Fruit fly (Drosophila melanogaster): ENCODE measurements around the gene c11.1.

The c11.1 gene

DNA sequence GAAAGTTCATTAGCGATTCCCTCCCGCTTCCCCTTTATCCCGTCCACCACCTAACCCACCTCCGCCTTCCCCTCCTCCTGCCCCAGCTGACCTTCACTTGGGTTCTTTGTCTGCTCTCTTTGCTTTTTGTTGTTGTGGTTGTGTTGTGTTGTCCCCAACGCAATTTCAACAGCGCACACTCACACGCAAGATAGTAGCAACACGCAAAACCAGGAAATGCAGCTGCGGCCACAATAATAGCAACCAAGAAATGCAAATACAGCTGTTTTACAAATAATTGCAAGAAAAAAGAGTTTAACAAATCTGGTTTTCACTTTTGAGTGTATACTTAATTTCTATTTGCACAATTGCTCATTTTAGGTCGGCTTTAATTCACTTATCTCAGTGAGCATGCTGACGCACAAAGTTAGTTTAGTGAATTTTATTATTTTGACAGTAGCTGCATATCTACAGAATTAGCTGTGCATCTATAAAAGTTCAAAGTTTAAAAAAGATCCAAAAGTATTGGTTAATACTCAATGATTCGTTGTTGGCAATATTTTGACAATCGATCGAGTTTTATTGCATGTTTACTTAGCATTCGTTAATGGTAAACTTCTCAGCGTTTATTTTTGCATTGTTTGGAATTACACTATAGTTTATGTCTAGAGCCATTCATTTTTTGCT lies 31.6 kb downstream of the c11.1 start (continued):
- TF ChIP-seq lbe (GFP tag; optimal IDR thresholded peaks at IDR 0.05) (peak; percentile 13), Doc2 (GFP tag; IDR thresholded peaks at IDR 0.05) (no peak), Nf-YA (GFP tag; IDR thresholded peaks at IDR 0.05) (no peak), gcm2 (GFP tag; optimal IDR thresholded peaks at IDR 0.05) (no peak), Xbp1 (GFP tag; optimal IDR thresholded peaks at IDR 0.05) (peak; percentile 22), CG15073 (GFP tag; optimal IDR thresholded peaks at IDR 0.05) (no peak), CG4360 (GFP tag; IDR thresholded peaks at IDR 0.05) (peak; percentile 25; the same call in 1 of the 2 replicates), usp (GFP tag; optimal IDR thresholded peaks at IDR 0.05) (no peak), toy (GFP tag; IDR thresholded peaks at IDR 0.05) (no peak), disco-r (GFP tag; optimal IDR thresholded peaks at IDR 0.05) (no peak), CG12744 (GFP tag; optimal IDR thresholded peaks at IDR 0.05) (no peak), dysf (GFP tag; IDR thresholded peaks at IDR 0.05) (0 out of 3 replicates have a peak, but pooled peaks have one; percentile 26), ase (GFP tag; IDR thresholded peaks at IDR 0.05) (0 out of 3 replicates have a peak, but pooled peaks have one; percentile 41), unpg (GFP tag; optimal IDR thresholded peaks at IDR 0.05) (peak; percentile 21), tap (tag; optimal IDR thresholded peaks at IDR 0.05) (no peak), D (optimal IDR thresholded peaks at IDR 0.05) (no peak), D (GFP tag; optimal IDR thresholded peaks at IDR 0.05) (no peak), MTF-1 (GFP tag; optimal IDR thresholded peaks at IDR 0.05; ENCODE audit: borderline replicate concordance) (no peak), insv (GFP tag; optimal IDR thresholded peaks at IDR 0.05) (no peak), Sox100B (GFP tag; optimal IDR thresholded peaks at IDR 0.05) (peak; percentile 34), eyg (GFP tag; optimal IDR thresholded peaks at IDR 0.05) (no peak), CG7556 (GFP tag; optimal IDR thresholded peaks at IDR 0.05) (peak; percentile 4), Ravus (GFP tag; IDR thresholded peaks at IDR 0.05) (no peak), bsh (GFP tag; optimal IDR thresholded peaks at IDR 0.05) (peak; percentile 1 to 37), CG15514 (GFP tag; optimal IDR thresholded peaks at IDR 0.05) (no peak), slp2 (GFP tag; optimal IDR thresholded peaks at IDR 0.05) (no peak), E2f1 (GFP tag; IDR thresholded peaks at IDR 0.05) (0 out of 2 replicates have a peak, but pooled peaks have one; percentile 9), CG42726 (GFP tag; IDR thresholded peaks at IDR 0.05; ENCODE audit: partially characterized antibody) (no peak), CG7745 (tag; optimal IDR thresholded peaks at IDR 0.05) (no peak), CG10321 (GFP tag; IDR thresholded peaks at IDR 0.05) (no peak), vnd (GFP tag; IDR thresholded peaks at IDR 0.05; ENCODE audit: partially characterized antibody) (no peak), CG10209 (GFP tag; optimal IDR thresholded peaks at IDR 0.05) (no peak), gem (tag; optimal IDR thresholded peaks at IDR 0.05) (peak; percentile 37), CG15269 (tag; optimal IDR thresholded peaks at IDR 0.05) (peak; percentile 42), tll (GFP tag; optimal IDR thresholded peaks at IDR 0.05) (no peak), CG6654 (GFP tag; optimal IDR thresholded peaks at IDR 0.05) (no peak), pnt (GFP tag; optimal IDR thresholded peaks at IDR 0.05) (peak; percentile 3), CG12104 (GFP tag; optimal IDR thresholded peaks at IDR 0.05) (no peak), H15 (GFP tag; IDR thresholded peaks at IDR 0.05) (no peak), CG3726 (GFP tag; IDR thresholded peaks at IDR 0.05) (no peak), Spps (tag; optimal IDR thresholded peaks at IDR 0.05) (no peak), CG10654 (GFP tag; optimal IDR thresholded peaks at IDR 0.05) (peak; percentile 23), NFAT (GFP tag; IDR thresholded peaks at IDR 0.05) (no peak), exex (tag; optimal IDR thresholded peaks at IDR 0.05) (no peak), CG31441 (GFP tag; IDR thresholded peaks at IDR 0.05) (no peak), CG4617 (GFP tag; optimal IDR thresholded peaks at IDR 0.05; ENCODE audit: borderline replicate concordance) (no peak), CG1529 (GFP tag; optimal IDR thresholded peaks at IDR 0.05) (peak; percentile 5), CG10147 (GFP tag; optimal IDR thresholded peaks at IDR 0.05) (no peak), H2.0 (GFP tag; IDR thresholded peaks at IDR 0.05) (no peak), CG4707 (GFP tag; optimal IDR thresholded peaks at IDR 0.05) (no peak)

All from whole organism, embryonic.